Fruit fly (Drosophila melanogaster) whole organism, embryonic: Measurements from ENCODE around the gene CG3097.
A peak's percentile ranks its signal among the peaks of the same experiment; 100 is the strongest.

Experiments used
- Abd-B ChIP-seq: fragments of 200-800 bp; sonication (Bioruptor generic); optimal IDR thresholded peaks from 2 replicates; lab custom pipeline; 2018; ENCODE audit warnings: missing biosample characterization, mild to moderate bottlenecking, missing genetic modification characterization, moderate library complexity
- Bgb ChIP-seq: fragments of 200-800 bp; sonication (Bioruptor generic); IDR thresholded peaks from 2 replicates; pipeline ENCODE4 v1.3.6; 2022; ENCODE audit warnings: missing biosample characterization, missing genetic modification characterization; ENCODE audit not compliant: partially characterized antibody
- C15 ChIP-seq: fragments of 200-800 bp; sonication (Bioruptor generic); IDR thresholded peaks from 3 replicates; pipeline ENCODE4 v1.3.6; 2022; ENCODE audit warnings: missing biosample characterization, missing genetic modification characterization
- CG11085 ChIP-seq: fragments of 200-800 bp; sonication (Bioruptor generic); IDR thresholded peaks from 2 replicates; pipeline ENCODE4 v1.3.6; 2022; ENCODE audit warnings: missing biosample characterization, missing genetic modification characterization
- CG12155 ChIP-seq: fragments of 200-800 bp; sonication (Bioruptor generic); optimal IDR thresholded peaks from 3 replicates; lab custom pipeline; 2016; ENCODE audit warnings: missing biosample characterization, missing genetic modification characterization
- CG1233 ChIP-seq: fragments of 200-800 bp; sonication (Bioruptor generic); optimal IDR thresholded peaks from 4 replicates; lab custom pipeline; 2018; ENCODE audit warnings: missing biosample characterization, mild to moderate bottlenecking, missing genetic modification characterization
- CG13296 ChIP-seq: fragments of 200-800 bp; sonication (Bioruptor generic); optimal IDR thresholded peaks from 3 replicates; lab custom pipeline; 2018; ENCODE audit warnings: missing biosample characterization, mild to moderate bottlenecking, missing genetic modification characterization
- CG13624 ChIP-seq: fragments of 200-800 bp; sonication (Bioruptor generic); optimal IDR thresholded peaks from 2 replicates; lab custom pipeline; 2016; ENCODE audit warnings: missing biosample characterization, missing genetic modification characterization
- CG14014 ChIP-seq: fragments of 200-800 bp; sonication (Bioruptor generic); IDR thresholded peaks from 2 replicates; pipeline ENCODE4 v1.3.6; 2022; ENCODE audit warnings: missing biosample characterization, missing genetic modification characterization
- CG14441 ChIP-seq: fragments of 200-800 bp; sonication (Bioruptor generic); IDR thresholded peaks from 2 replicates; pipeline ENCODE4 v1.3.6; 2022; ENCODE audit warnings: missing biosample characterization, missing genetic modification characterization
- CG15269 ChIP-seq: fragments of 200-800 bp; sonication (Bioruptor generic); optimal IDR thresholded peaks from 2 replicates; lab custom pipeline; 2018; ENCODE audit warnings: missing biosample characterization, mild to moderate bottlenecking, missing genetic modification characterization, moderate library complexity
- CG17328 ChIP-seq: fragments of 200-800 bp; sonication (Bioruptor generic); IDR thresholded peaks from 2 replicates; pipeline ENCODE4 v1.3.6; 2022; ENCODE audit warnings: missing biosample characterization, missing genetic modification characterization
- CG17829 ChIP-seq: fragments of 200-800 bp; optimal IDR thresholded peaks from 2 replicates; lab custom pipeline; 2019; ENCODE audit warnings: missing biosample characterization, mild to moderate bottlenecking, missing genetic modification characterization, moderate library complexity
- CG2120 ChIP-seq: fragments of 200-800 bp; sonication (Bioruptor generic); optimal IDR thresholded peaks from 3 replicates; lab custom pipeline; 2016; ENCODE audit warnings: missing biosample characterization, missing genetic modification characterization
- CG2889 ChIP-seq: fragments of 200-800 bp; sonication (Bioruptor generic); IDR thresholded peaks from 3 replicates; pipeline ENCODE4 v1.3.6; 2022; ENCODE audit warnings: missing biosample characterization, missing genetic modification characterization
- CG3065 ChIP-seq: fragments of 200-800 bp; sonication (Bioruptor generic); optimal IDR thresholded peaks from 2 replicates; lab custom pipeline; 2016; ENCODE audit warnings: missing biosample characterization, missing genetic modification characterization
- CG33557 ChIP-seq: fragments of 200-800 bp; sonication (Bioruptor generic); optimal IDR thresholded peaks from 2 replicates; lab custom pipeline; 2019; ENCODE audit warnings: missing biosample characterization, mild to moderate bottlenecking, missing genetic modification characterization, moderate library complexity
- CG34224 ChIP-seq: fragments of 200-800 bp; sonication (Bioruptor generic); IDR thresholded peaks from 3 replicates; pipeline ENCODE4 v1.3.6; 2022; ENCODE audit warnings: missing biosample characterization, missing genetic modification characterization; ENCODE audit not compliant: partially characterized antibody
- CG3838 ChIP-seq: fragments of 200-800 bp; sonication (Bioruptor generic); optimal IDR thresholded peaks from 3 replicates; lab custom pipeline; 2016; ENCODE audit warnings: missing biosample characterization, missing genetic modification characterization
- CG3995 ChIP-seq: fragments of 200-800 bp; sonication (Bioruptor generic); optimal IDR thresholded peaks from 3 replicates; lab custom pipeline; 2016; ENCODE audit warnings: missing biosample characterization, missing genetic modification characterization
- CG43689 ChIP-seq: fragments of 200-800 bp; sonication (Bioruptor generic); IDR thresholded peaks from 2 replicates; pipeline ENCODE4 v1.3.6; 2022; ENCODE audit warnings: missing biosample characterization, missing genetic modification characterization
- CG4707 ChIP-seq: fragments of 200-800 bp; sonication (Bioruptor generic); optimal IDR thresholded peaks from 2 replicates; lab custom pipeline; 2018; ENCODE audit warnings: missing biosample characterization, mild to moderate bottlenecking, missing genetic modification characterization, moderate library complexity
- CG6813 ChIP-seq: fragments of 200-800 bp; sonication (Bioruptor generic); optimal IDR thresholded peaks from 2 replicates; lab custom pipeline; 2017; ENCODE audit warnings: missing biosample characterization, missing genetic modification characterization, mild to moderate bottlenecking, moderate library complexity, missing genetic modification reagents
- CG7357 ChIP-seq: fragments of 200-800 bp; sonication (Bioruptor generic); IDR thresholded peaks from 3 replicates; pipeline ENCODE4 v1.3.6; 2022; ENCODE audit warnings: missing biosample characterization, missing genetic modification characterization
- CG8281 ChIP-seq: fragments of 200-800 bp; sonication (Bioruptor generic); optimal IDR thresholded peaks from 2 replicates; lab custom pipeline; 2018; ENCODE audit warnings: missing biosample characterization, mild to moderate bottlenecking, missing genetic modification characterization, moderate library complexity
- Deaf1 ChIP-seq: fragments of 200-800 bp; optimal IDR thresholded peaks from 3 replicates; lab custom pipeline; 2019; ENCODE audit warnings: missing biosample characterization, mild to moderate bottlenecking, missing genetic modification characterization, moderate library complexity
- E2f1 ChIP-seq: fragments of 200-800 bp; sonication (Bioruptor generic); IDR thresholded peaks from 2 replicates; pipeline ENCODE4 v1.3.6; 2022; ENCODE audit warnings: missing biosample characterization, missing genetic modification characterization
- Hey ChIP-seq: fragments of 200-800 bp; sonication (Bioruptor generic); optimal IDR thresholded peaks from 3 replicates; lab custom pipeline; 2018; ENCODE audit warnings: missing biosample characterization, mild to moderate bottlenecking, missing genetic modification characterization
- Hr78 ChIP-seq, 2 experiments: fragments of 200-800 bp in 1 of 2; fragments of >200 bp in 1 of 2; sonication (Bioruptor generic) in 1 of 2; optimal IDR thresholded peaks; 2 replicates each; lab custom pipeline; 2017 to 2019; ENCODE audit warnings: missing biosample characterization in 2 of 2, missing genetic modification characterization in 2 of 2, mild to moderate bottlenecking in 1 of 2, moderate library complexity in 1 of 2
- Kr ChIP-seq: fragments of 200-800 bp; sonication (Bioruptor generic); optimal IDR thresholded peaks from 2 replicates; lab custom pipeline; 2017; ENCODE audit warnings: missing biosample characterization, mild to moderate bottlenecking, missing genetic modification characterization
- Lhr ChIP-seq: fragments of 200-800 bp; sonication (Bioruptor generic); optimal IDR thresholded peaks from 3 replicates; lab custom pipeline; 2017; ENCODE audit warnings: mild to moderate bottlenecking, missing biosample characterization, missing genetic modification reagents, missing genetic modification characterization
- Lim3 ChIP-seq: fragments of 200-800 bp; sonication (Bioruptor generic); IDR thresholded peaks from 2 replicates; pipeline ENCODE4 v1.3.6; 2022; ENCODE audit warnings: missing biosample characterization, missing genetic modification characterization
- Myb ChIP-seq: fragments of 200-800 bp; sonication (Bioruptor generic); optimal IDR thresholded peaks from 2 replicates; lab custom pipeline; 2016; ENCODE audit warnings: missing biosample characterization, missing genetic modification characterization
- NC2β ChIP-seq: fragments of 200-800 bp; sonication (Bioruptor generic); optimal IDR thresholded peaks from 2 replicates; lab custom pipeline; 2016; ENCODE audit warnings: missing biosample characterization, missing genetic modification characterization
- Sry-δ ChIP-seq: fragments of 200-800 bp; sonication (Bioruptor generic); optimal IDR thresholded peaks from 2 replicates; lab custom pipeline; 2016; ENCODE audit warnings: missing biosample characterization, missing genetic modification characterization
- Xbp1 ChIP-seq: fragments of 200-800 bp; sonication (Bioruptor generic); optimal IDR thresholded peaks from 3 replicates; lab custom pipeline; 2016; ENCODE audit warnings: missing biosample characterization, mild to moderate bottlenecking, missing genetic modification characterization
- ci ChIP-seq: fragments of 200-800 bp; sonication (Bioruptor generic); IDR thresholded peaks from 3 replicates; pipeline ENCODE4 v1.3.6; 2022; ENCODE audit warnings: missing biosample characterization, missing genetic modification characterization
- crc ChIP-seq: fragments of 200-800 bp; sonication (Bioruptor generic); optimal IDR thresholded peaks from 2 replicates; lab custom pipeline; 2016; ENCODE audit warnings: missing biosample characterization, missing genetic modification characterization
- cwo ChIP-seq: fragments of 200-800 bp; sonication (Bioruptor generic); optimal IDR thresholded peaks from 3 replicates; lab custom pipeline; 2017; ENCODE audit warnings: missing biosample characterization, missing genetic modification characterization, mild to moderate bottlenecking, moderate library complexity, missing genetic modification reagents
- dm ChIP-seq: fragments of 200-800 bp; sonication (Bioruptor generic); optimal IDR thresholded peaks from 3 replicates; lab custom pipeline; 2016; ENCODE audit warnings: missing biosample characterization, missing genetic modification characterization
- gfzf ChIP-seq: fragments of 200-800 bp; sonication (Bioruptor generic); optimal IDR thresholded peaks from 2 replicates; lab custom pipeline; 2016; ENCODE audit warnings: missing biosample characterization, mild to moderate bottlenecking, missing genetic modification characterization, moderate library complexity
- grau ChIP-seq: fragments of 200-800 bp; optimal IDR thresholded peaks from 3 replicates; lab custom pipeline; 2019; ENCODE audit warnings: missing biosample characterization, mild to moderate bottlenecking, missing genetic modification characterization, moderate library complexity
- grn ChIP-seq: fragments of 200-800 bp; sonication (Bioruptor generic); optimal IDR thresholded peaks from 3 replicates; lab custom pipeline; 2017; ENCODE audit warnings: missing biosample characterization, missing genetic modification characterization
- h ChIP-seq: fragments of >200 bp; optimal IDR thresholded peaks from 2 replicates; lab custom pipeline; 2017
- lbe ChIP-seq: fragments of 200-800 bp; sonication (Bioruptor generic); optimal IDR thresholded peaks from 2 replicates; lab custom pipeline; 2016; ENCODE audit warnings: missing biosample characterization, mild to moderate bottlenecking, missing genetic modification characterization
- lov ChIP-seq, 2 experiments: fragments of 200-800 bp in 1 of 2; fragments of >200 bp in 1 of 2; sonication (Bioruptor generic) in 1 of 2; IDR thresholded peaks in 1 of 2; optimal IDR thresholded peaks in 1 of 2; 2 replicates in 1 of 2; 3 replicates in 1 of 2; pipeline versions ENCODE4 v1.3.6 to Lab custom; 2017 to 2022; ENCODE audit warnings: missing biosample characterization in 1 of 2, missing genetic modification characterization in 1 of 2
- p53 ChIP-seq: fragments of 200-800 bp; sonication (Bioruptor generic); optimal IDR thresholded peaks from 2 replicates; lab custom pipeline; 2016; ENCODE audit warnings: missing biosample characterization, missing genetic modification characterization
- sens ChIP-seq: fragments of 200-800 bp; sonication (Bioruptor generic); peaks from one replicate; lab custom pipeline; 2016; ENCODE audit warnings: missing biosample characterization, missing genetic modification characterization
- sisA ChIP-seq: fragments of 200-800 bp; sonication (Bioruptor generic); IDR thresholded peaks from 2 replicates; pipeline ENCODE4 v1.3.6; 2022; ENCODE audit warnings: missing biosample characterization, missing genetic modification characterization
- trem ChIP-seq: fragments of 200-800 bp; optimal IDR thresholded peaks from 3 replicates; lab custom pipeline; 2019; ENCODE audit warnings: missing biosample characterization, mild to moderate bottlenecking, missing genetic modification characterization, moderate library complexity
- wor ChIP-seq: fragments of 200-800 bp; sonication (Bioruptor generic); IDR thresholded peaks from 2 replicates; pipeline ENCODE4 v1.3.6; 2022; ENCODE audit warnings: missing biosample characterization, missing genetic modification characterization

The CG3097 gene

DNA sequence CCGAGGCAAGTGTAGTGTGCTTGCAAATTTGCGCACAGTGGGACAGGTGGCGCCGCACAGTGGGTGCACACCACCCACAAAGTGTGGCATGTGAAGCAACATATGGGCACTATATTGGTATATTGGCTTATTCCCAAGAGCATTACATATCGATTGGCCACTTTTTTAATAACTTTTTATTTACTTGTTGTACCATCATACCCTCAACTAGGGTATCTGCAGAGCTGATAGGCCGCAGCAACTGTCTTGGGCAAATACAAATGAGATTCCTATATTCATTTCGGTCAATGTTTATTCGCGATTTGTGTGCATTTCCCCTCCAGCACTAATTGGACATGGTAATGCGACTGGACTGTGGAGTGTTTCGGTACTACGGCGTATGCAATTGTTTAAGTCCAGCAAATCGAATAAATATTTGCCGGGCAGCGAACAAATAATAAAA is 45.8 kb downstream of the CG3097 start (continued):
- TF ChIP-seq CG12155 (GFP tag; lab: Kevin White, UChicago) (no peak), grau (tag; lab: Kevin White, UChicago) (peak; percentile 25), Lim3 (GFP tag; lab: Robert Waterston, UW) (no peak), CG14014 (peak; percentile 64; the same call in 1 of the 2 replicates), p53 (GFP tag; lab: Kevin White, UChicago) (no peak), h (lab: Kevin White, UChicago) (no peak), CG3065 (GFP tag; lab: Kevin White, UChicago) (no peak), Bgb (GFP tag; lab: Robert Waterston, UW) (no peak), cwo (GFP tag; lab: Kevin White, UChicago) (peak; percentile 7), CG3838 (no peak), crc (GFP tag; lab: Kevin White, UChicago) (peak; percentile 17), CG11085 (GFP tag; lab: Robert Waterston, UW) (no peak), Hey (tag; lab: Kevin White, UChicago) (no peak), CG2889 (GFP tag; lab: Robert Waterston, UW) (0 out of 3 replicates have a peak, but pooled peaks have one; percentile 46), CG43689 (GFP tag; lab: Robert Waterston, UW) (peak; percentile 57), gfzf (GFP tag; lab: Kevin White, UChicago) (no peak), sens (GFP tag; lab: Kevin White, UChicago) (peak; percentile 94), CG7357 (0 out of 3 replicates have a peak, but pooled peaks have one; percentile 36), wor (GFP tag; lab: Robert Waterston, UW) (peak; percentile 64), CG13624 (no peak), CG6813 (peak; percentile 64), CG17328 (no peak; the same call in none of the 2 replicates), sisA (peak; percentile 81), ci (peak; percentile 72), CG33557 (GFP tag; lab: Kevin White, UChicago) (peak; percentile 54), NC2β (GFP tag; lab: Kevin White, UChicago) (no peak), CG8281 (tag; lab: Kevin White, UChicago) (peak; percentile 27), dm (no peak), Lhr (peak; percentile 40), grn (GFP tag; lab: Kevin White, UChicago) (no peak), CG1233 (GFP tag; lab: Kevin White, UChicago) (peak; percentile 47), lov (optimal IDR thresholded peaks at IDR 0.05; lab: Kevin White, UChicago) (no peak), lov (GFP tag; IDR thresholded peaks at IDR 0.05; lab: Robert Waterston, UW) (0 out of 3 replicates have a peak, but pooled peaks have one; percentile 15), lbe (no peak), Kr (no peak), CG3995 (GFP tag; lab: Kevin White, UChicago) (no peak), CG15269 (tag; lab: Kevin White, UChicago) (peak; percentile 33), Xbp1 (GFP tag; lab: Kevin White, UChicago) (peak; percentile 45), CG13296 (GFP tag; lab: Kevin White, UChicago) (no peak), Hr78 (GFP tag; optimal IDR thresholded peaks at IDR 0.05; lab: Kevin White, UChicago) (no peak), Abd-B (GFP tag; lab: Kevin White, UChicago) (peak; percentile 29), Myb (peak; percentile 4), CG4707 (GFP tag; lab: Kevin White, UChicago) (peak; percentile 66), Sry-δ (GFP tag; lab: Kevin White, UChicago) (no peak), Deaf1 (tag; lab: Kevin White, UChicago) (no peak), CG34224 (no peak), CG2120 (GFP tag; lab: Kevin White, UChicago) (peak; percentile 26), CG17829 (tag; lab: Kevin White, UChicago) (peak; percentile 17), trem (tag; lab: Kevin White, UChicago) (no peak), E2f1 (0 out of 2 replicates have a peak, but pooled peaks have one; percentile 25), CG14441 (GFP tag; lab: Robert Waterston, UW) (peak; percentile 73), C15 (no peak)
